Worm (Caenorhabditis elegans) whole organism, L2 larva: Measurements from ENCODE around the gene trk-1.

Experiments
- C34F6.9 ChIP-seq: fragments of 150-350 bp; optimal IDR thresholded peaks from 2 replicates; lab custom pipeline; 2014; ENCODE audit warnings: missing biosample characterization, missing genetic modification characterization
- Y55F3AM.14 ChIP-seq: fragments of 200-800 bp; sonication (Bioruptor generic); optimal IDR thresholded peaks from 2 replicates; lab custom pipeline; 2018; ENCODE audit warnings: mild to moderate bottlenecking, missing genetic modification characterization, missing compliant biosample characterization
- alr-1 ChIP-seq: fragments of 150-350 bp; optimal IDR thresholded peaks from 2 replicates; lab custom pipeline; 2014; ENCODE audit warnings: missing biosample characterization, missing genetic modification characterization
- ceh-16 ChIP-seq: fragments of 150-350 bp; optimal IDR thresholded peaks from 2 replicates; lab custom pipeline; 2014; ENCODE audit warnings: missing biosample characterization, missing genetic modification characterization
- crh-2 ChIP-seq: sonication (generic microtip); optimal IDR thresholded peaks from 2 replicates; lab custom pipeline; 2017; ENCODE audit warnings: missing biosample characterization, missing genetic modification characterization
- dmd-4 ChIP-seq: sonication (generic microtip); optimal IDR thresholded peaks from 2 replicates; lab custom pipeline; 2017; ENCODE audit warnings: missing biosample characterization, missing genetic modification characterization
- elt-1 ChIP-seq: fragments of 150-350 bp; optimal IDR thresholded peaks from 2 replicates; lab custom pipeline; 2014; ENCODE audit warnings: missing biosample characterization, missing genetic modification characterization
- elt-3 ChIP-seq: sonication (generic microtip); optimal IDR thresholded peaks from 2 replicates; lab custom pipeline; 2017; ENCODE audit warnings: missing biosample characterization, missing genetic modification characterization
- lin-11 ChIP-seq: fragments of 150-350 bp; sonication (generic microtip); optimal IDR thresholded peaks from 2 replicates; lab custom pipeline; 2014; ENCODE audit warnings: missing biosample characterization, missing genetic modification characterization, inconsistent platforms, mixed read lengths
- lin-13 ChIP-seq: fragments of 150-350 bp; optimal IDR thresholded peaks from 2 replicates; lab custom pipeline; 2014; ENCODE audit warnings: missing biosample characterization, missing genetic modification reagents, missing genetic modification characterization
- lin-39 ChIP-seq: fragments of 150-350 bp; optimal IDR thresholded peaks from 2 replicates; lab custom pipeline; 2014; ENCODE audit warnings: missing biosample characterization, missing genetic modification reagents, missing genetic modification characterization
- nhr-21 ChIP-seq: fragments of 150-350 bp; optimal IDR thresholded peaks from 2 replicates; lab custom pipeline; 2014; ENCODE audit warnings: missing biosample characterization, missing genetic modification characterization
- nhr-25 ChIP-seq: fragments of 150-350 bp; sonication (generic microtip); optimal IDR thresholded peaks from 3 replicates; lab custom pipeline; 2014; ENCODE audit warnings: missing biosample characterization, missing genetic modification characterization
- nhr-77 ChIP-seq: fragments of 150-350 bp; optimal IDR thresholded peaks from 2 replicates; lab custom pipeline; 2014; ENCODE audit warnings: missing biosample characterization, missing genetic modification characterization
- sem-4 ChIP-seq: fragments of 150-350 bp; optimal IDR thresholded peaks from 2 replicates; lab custom pipeline; 2014; ENCODE audit warnings: missing biosample characterization, missing genetic modification reagents, missing genetic modification characterization
- sma-9 ChIP-seq, 2 experiments: fragments of 150-350 bp in 1 of 2; sonication (generic microtip) in 1 of 2; optimal IDR thresholded peaks; 2 replicates each; lab custom pipeline; 2014 to 2016; ENCODE audit warnings: missing genetic modification characterization in 2 of 2, mild to moderate bottlenecking in 1 of 2, missing biosample characterization in 1 of 2, missing compliant biosample characterization in 1 of 2, missing genetic modification reagents in 1 of 2, moderate library complexity in 1 of 2
- snpc-4 ChIP-seq: fragments of 150-350 bp; optimal IDR thresholded peaks from 2 replicates; lab custom pipeline; 2014; ENCODE audit warnings: missing biosample characterization, missing genetic modification characterization
- unc-39 ChIP-seq: fragments of 150-350 bp; optimal IDR thresholded peaks from 2 replicates; lab custom pipeline; 2014; ENCODE audit warnings: missing biosample characterization, missing genetic modification characterization
- zag-1 ChIP-seq: fragments of 150-350 bp; optimal IDR thresholded peaks from 2 replicates; lab custom pipeline; 2014; ENCODE audit warnings: missing biosample characterization, missing genetic modification characterization
- ztf-1 ChIP-seq: fragments of 200-800 bp; sonication (Bioruptor generic); conservative IDR thresholded peaks from 2 replicates; pipeline ENCODE4 v1.3.6; 2022; ENCODE audit warnings: missing genetic modification characterization, missing compliant biosample characterization
- ztf-11 ChIP-seq: sonication (generic microtip); optimal IDR thresholded peaks from 2 replicates; lab custom pipeline; 2017; ENCODE audit warnings: missing biosample characterization, missing genetic modification characterization

The trk-1 gene

DNA sequence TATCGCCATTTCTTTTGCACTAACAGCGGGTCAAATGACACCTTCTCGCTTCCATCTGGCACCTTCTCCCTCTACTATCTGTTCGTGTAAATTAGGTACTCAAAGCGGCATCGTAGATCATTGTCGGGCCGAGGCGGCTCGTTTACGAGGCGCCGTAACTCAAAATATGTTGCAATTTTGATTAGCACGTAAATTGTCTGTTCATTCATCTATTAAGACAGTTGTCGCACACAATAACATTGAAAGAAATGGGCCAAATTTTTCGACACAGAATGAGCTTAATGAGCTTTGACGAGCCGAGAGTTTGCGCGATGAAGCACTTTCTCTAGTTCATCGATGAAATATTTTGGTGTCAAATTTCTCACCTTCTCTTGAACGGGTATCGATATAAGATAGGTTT lies 47.9 kb downstream of the trk-1 start:
- TF ChIP-seq snpc-4 (tag; lab: Kevin White, UChicago) (no peak), lin-11 (tag; lab: Kevin White, UChicago) (no peak), ceh-16 (tag; lab: Kevin White, UChicago) (no peak), crh-2 (tag; lab: Kevin White, UChicago) (no peak), C34F6.9 (no peak), alr-1 (tag; lab: Kevin White, UChicago) (no peak), lin-39 (no peak), ztf-11 (tag; lab: Kevin White, UChicago) (no peak), dmd-4 (no peak), Y55F3AM.14 (no peak), elt-3 (tag; lab: Kevin White, UChicago) (no peak), nhr-77 (tag; lab: Kevin White, UChicago) (no peak), elt-1 (tag; lab: Kevin White, UChicago) (no peak)

DNA sequence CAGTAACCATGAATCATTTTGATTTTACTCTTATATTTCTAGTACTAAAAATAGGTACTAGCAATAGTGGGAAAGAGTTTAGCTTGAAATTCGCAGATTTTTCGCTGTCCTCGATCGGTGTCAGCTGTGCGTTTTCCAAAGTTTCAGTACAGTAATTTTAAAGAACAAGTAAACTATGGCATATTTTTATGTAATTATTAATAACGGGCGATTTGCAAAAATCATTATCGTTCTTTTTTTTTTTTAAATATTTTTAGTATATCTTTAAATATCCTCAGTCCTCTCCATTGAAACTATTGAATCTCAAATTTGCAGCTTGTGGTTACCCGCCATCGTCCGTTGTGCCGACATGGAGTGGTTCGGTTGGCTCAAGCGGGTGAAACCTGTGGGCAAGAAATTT lies 58.0 kb downstream of the trk-1 start, which contains the start of gene C13E3.1:
Gene C13E3.1 (plus strand): TSS at position 301 of the 400 bp plus-strand sequence.
- TF ChIP-seq zag-1 (no peak), Y55F3AM.14 (no peak), sma-9 (GFP tag; optimal IDR thresholded peaks at IDR 0.05; lab: Kevin White, UChicago) (no peak), sma-9 (tag; optimal IDR thresholded peaks at IDR 0.05; lab: Kevin White, UChicago) (no peak), sem-4 (tag; lab: Kevin White, UChicago) (no peak), lin-13 (no peak), unc-39 (tag; lab: Kevin White, UChicago) (no peak), ztf-1 (no peak), nhr-25 (tag; lab: Kevin White, UChicago) (no peak), elt-3 (tag; lab: Kevin White, UChicago) (no peak), alr-1 (tag; lab: Kevin White, UChicago) (no peak), elt-1 (tag; lab: Kevin White, UChicago) (no peak), lin-39 (no peak), nhr-21 (tag; lab: Kevin White, UChicago) (no peak)
- TF ChIP-seq, all 48 proteins: peak for 0
